Worm (Caenorhabditis elegans) whole organism, early embryonic: ENCODE data around the gene ule-4.

Experiments
- B0310.2 ChIP-seq: sonication (generic microtip); optimal IDR thresholded peaks from 2 replicates; lab custom pipeline; 2016; ENCODE audit warnings: mild to moderate bottlenecking, missing genetic modification characterization, missing compliant biosample characterization
- F13C5.2 ChIP-seq: sonication (generic microtip); optimal IDR thresholded peaks from 2 replicates; lab custom pipeline; 2017; ENCODE audit warnings: mild to moderate bottlenecking, missing genetic modification characterization, inconsistent platforms, missing compliant biosample characterization
- aly-1 ChIP-seq: sonication (generic microtip); optimal IDR thresholded peaks from 2 replicates; lab custom pipeline; 2016; ENCODE audit warnings: missing genetic modification characterization, missing compliant biosample characterization
- ama-1 ChIP-seq: fragments of 150-350 bp; optimal IDR thresholded peaks from 2 replicates; lab custom pipeline; 2014
- ceh-36 ChIP-seq: sonication (generic microtip); optimal IDR thresholded peaks from 2 replicates; lab custom pipeline; 2016; ENCODE audit warnings: missing genetic modification characterization, inconsistent platforms, missing compliant biosample characterization
- ets-7 ChIP-seq: sonication (generic microtip); optimal IDR thresholded peaks from 2 replicates; lab custom pipeline; 2016; ENCODE audit warnings: missing genotype, missing genetic modification characterization, missing compliant biosample characterization
- flt-1 ChIP-seq: fragments of 200-800 bp; sonication (Bioruptor generic); IDR thresholded peaks from 2 replicates; pipeline ENCODE4 v1.3.6; 2022; ENCODE audit warnings: missing genetic modification characterization, missing compliant biosample characterization
- hmg-4 ChIP-seq: fragments of 200-800 bp; sonication (Bioruptor generic); optimal IDR thresholded peaks from 2 replicates; lab custom pipeline; 2018; ENCODE audit warnings: mild to moderate bottlenecking, missing genetic modification characterization, missing compliant biosample characterization
- pes-1 ChIP-seq: fragments of 200-800 bp; sonication (Bioruptor generic); IDR thresholded peaks from 2 replicates; pipeline ENCODE4 v1.3.6; 2022; ENCODE audit warnings: missing genetic modification reagents, missing genetic modification characterization, missing compliant biosample characterization
- scrt-1 ChIP-seq: fragments of 200-800 bp; sonication (Bioruptor generic); IDR thresholded peaks from 2 replicates; pipeline ENCODE4 v1.3.6; 2022; ENCODE audit warnings: missing genetic modification characterization, missing compliant biosample characterization
- sea-1 ChIP-seq: fragments of 200-800 bp; sonication (Bioruptor generic); conservative IDR thresholded peaks from 2 replicates; pipeline ENCODE4 v1.3.6; 2022; ENCODE audit warnings: missing genetic modification characterization, missing compliant biosample characterization
- tbx-11 ChIP-seq: fragments of 200-800 bp; sonication (Bioruptor generic); IDR thresholded peaks from 2 replicates; pipeline ENCODE4 v1.3.6; 2022; ENCODE audit warnings: missing genetic modification characterization, missing compliant biosample characterization
- tbx-37 ChIP-seq: fragments of 200-800 bp; sonication (Bioruptor generic); conservative IDR thresholded peaks from 2 replicates; pipeline ENCODE4 v1.3.6; 2022; ENCODE audit warnings: missing genetic modification reagents, missing genetic modification characterization, missing compliant biosample characterization
- tra-4 ChIP-seq: sonication (generic microtip); optimal IDR thresholded peaks from 2 replicates; lab custom pipeline; 2017; ENCODE audit warnings: missing genetic modification characterization, missing compliant biosample characterization

DNA sequence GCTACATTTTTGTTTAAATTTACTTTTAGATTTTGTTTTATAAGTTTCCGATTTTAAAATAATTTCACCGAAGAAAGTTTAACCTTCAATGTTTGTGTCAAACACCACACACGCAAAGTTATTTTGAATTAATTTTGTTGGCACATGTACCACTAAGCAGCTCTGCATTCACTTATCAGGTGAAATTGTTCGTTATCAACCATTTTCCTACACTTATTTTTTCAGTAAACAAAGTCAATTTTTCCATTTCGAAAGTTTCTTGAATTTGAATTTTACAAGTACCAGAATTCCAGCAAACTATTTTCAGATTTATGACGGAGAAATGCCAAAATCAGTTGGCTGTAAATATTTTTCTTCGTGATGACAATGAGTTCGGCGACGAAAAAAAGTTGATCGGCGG, 28.3 kb downstream of the ule-4 start, which contains the start of gene C08F11.3:
- TF ChIP-seq pes-1 = no peak
- TF ChIP-seq ama-1 (lab: Kevin White, UChicago) = no peak
- no peak for TF ChIP-seq scrt-1 (GFP tag; lab: Robert Waterston, UW)
- no peak for TF ChIP-seq flt-1 (GFP tag; lab: Robert Waterston, UW)
- TF ChIP-seq tbx-37 (GFP tag; lab: Robert Waterston, UW) = no peak
- TF ChIP-seq tra-4 (tag; lab: Kevin White, UChicago) = no peak
- TF ChIP-seq tbx-11 (GFP tag; lab: Robert Waterston, UW) = no peak
- TF ChIP-seq ets-7 (tag; lab: Kevin White, UChicago) = no peak
- no peak for TF ChIP-seq F13C5.2
- no peak for TF ChIP-seq hmg-4 (GFP tag; lab: Kevin White, UChicago)
- no peak for TF ChIP-seq ceh-36 (tag; lab: Kevin White, UChicago)
- TF ChIP-seq B0310.2 = no peak
- TF ChIP-seq sea-1 = no peak
- TF ChIP-seq aly-1 (tag; lab: Kevin White, UChicago) = no peak
